Fruit fly (Drosophila melanogaster): ENCODE measurements around the gene Prp31.

The Prp31 gene

dm6 chr3L:15158330-15159114, at the start of gene Prp31, which contains the start of gene Msh6:
Prp31 (plus strand) TSS chr3L:15159100.
Msh6 (minus strand) TSS chr3L:15158562.
- TF ChIP-seq Snoo (tag; optimal IDR thresholded peaks at IDR 0.05) (peak; percentile 44), CG34367 (tag; optimal IDR thresholded peaks at IDR 0.05) (peak; percentile 66), CG15710 (tag; optimal IDR thresholded peaks at IDR 0.05) (peak; percentile 75), Pif1B (GFP tag; optimal IDR thresholded peaks at IDR 0.05) (no peak), Pif1A (GFP tag; optimal IDR thresholded peaks at IDR 0.05) (no peak), EcR (GFP tag; optimal IDR thresholded peaks at IDR 0.05) (no peak), CG17806 (tag; optimal IDR thresholded peaks at IDR 0.05) (peak; percentile 65), D1 (tag; optimal IDR thresholded peaks at IDR 0.05) (no peak), CG8301 (tag; optimal IDR thresholded peaks at IDR 0.05) (peak; percentile 62), CG9948 (tag; optimal IDR thresholded peaks at IDR 0.05) (peak; percentile 75), rn (GFP tag; IDR thresholded peaks at IDR 0.05) (no peak), CG4496 (GFP tag; IDR thresholded peaks at IDR 0.05) (peak; percentile 53; the same call in 2 of the 3 replicates), gl (tag; optimal IDR thresholded peaks at IDR 0.05) (no peak), fd96Ca (GFP tag; IDR thresholded peaks at IDR 0.05) (no peak), CG12605 (GFP tag; IDR thresholded peaks at IDR 0.05) (no peak), CG32121 (GFP tag; IDR thresholded peaks at IDR 0.05) (no peak), CG10348 (GFP tag; IDR thresholded peaks at IDR 0.05) (0 out of 2 replicates have a peak, but pooled peaks have one; percentile 23), CG13204 (GFP tag; optimal IDR thresholded peaks at IDR 0.05) (no peak), CG14655 (GFP tag; optimal IDR thresholded peaks at IDR 0.05) (no peak), CG8159 (tag; optimal IDR thresholded peaks at IDR 0.05) (peak; percentile 76), Ets98B (GFP tag; IDR thresholded peaks at IDR 0.05) (no peak; the same call in 1 of the 2 replicates)

dm6 chr3L:15113257-15113656, 45.6 kb upstream of the Prp31 start, which contains the start of gene CG13458:
CG13458 (plus strand) TSS chr3L:15113557.
- TF ChIP-seq CG4496 (GFP tag; IDR thresholded peaks at IDR 0.05) (0 out of 3 replicates have a peak, but pooled peaks have one; percentile 16), CG12605 (GFP tag; IDR thresholded peaks at IDR 0.05) (no peak)

dm6 chr3L:15116536-15116935, 42.4 kb upstream of the Prp31 start, which contains the start of gene Cep135:
Cep135 (plus strand) TSS chr3L:15116737.
- TF ChIP-seq CG17806 (tag; optimal IDR thresholded peaks at IDR 0.05) (no peak), D1 (tag; optimal IDR thresholded peaks at IDR 0.05) (peak; percentile 35)

dm6 chr3L:15121272-15121671, 37.6 kb upstream of the Prp31 start, which contains the start of gene CG32847:
CG32847 (plus strand) TSS chr3L:15121572.
- TF ChIP-seq Pif1A (GFP tag; optimal IDR thresholded peaks at IDR 0.05) (no peak), Snoo (tag; optimal IDR thresholded peaks at IDR 0.05) (no peak), CG9948 (tag; optimal IDR thresholded peaks at IDR 0.05) (no peak), rn (GFP tag; IDR thresholded peaks at IDR 0.05) (no peak), fd96Ca (GFP tag; IDR thresholded peaks at IDR 0.05) (no peak)

dm6 chr3L:15123736-15124135, 35.2 kb upstream of the Prp31 start:
- TF ChIP-seq Pif1A (GFP tag; optimal IDR thresholded peaks at IDR 0.05) (no peak), D1 (tag; optimal IDR thresholded peaks at IDR 0.05) (no peak), CG14655 (GFP tag; optimal IDR thresholded peaks at IDR 0.05) (no peak), CG13204 (GFP tag; optimal IDR thresholded peaks at IDR 0.05) (peak; percentile 83), gl (tag; optimal IDR thresholded peaks at IDR 0.05) (no peak), CG8301 (tag; optimal IDR thresholded peaks at IDR 0.05) (no peak), CG17806 (tag; optimal IDR thresholded peaks at IDR 0.05) (no peak), EcR (GFP tag; optimal IDR thresholded peaks at IDR 0.05) (peak; percentile 88), CG8159 (tag; optimal IDR thresholded peaks at IDR 0.05) (no peak), CG34367 (tag; optimal IDR thresholded peaks at IDR 0.05) (no peak), CG12605 (GFP tag; IDR thresholded peaks at IDR 0.05) (no peak)

dm6 chr3L:15125077-15125652, 33.7 kb upstream of the Prp31 start, which contains the start of gene CG16959:
CG16959 (minus strand) TSS chr3L:15125321.
- TF ChIP-seq CG13204 (GFP tag; optimal IDR thresholded peaks at IDR 0.05): peak; percentile 74
- no peak for TF ChIP-seq CG15710 (tag; optimal IDR thresholded peaks at IDR 0.05)
- no peak for TF ChIP-seq CG17806 (tag; optimal IDR thresholded peaks at IDR 0.05)
- TF ChIP-seq EcR (GFP tag; optimal IDR thresholded peaks at IDR 0.05): peak; percentile 95

- no peak for TF ChIP-seq fd96Ca (GFP tag; IDR thresholded peaks at IDR 0.05)
- no peak for TF ChIP-seq EcR (GFP tag; optimal IDR thresholded peaks at IDR 0.05)
- peak; percentile 30 for TF ChIP-seq CG9948 (tag; optimal IDR thresholded peaks at IDR 0.05)
- no peak for TF ChIP-seq CG15710 (tag; optimal IDR thresholded peaks at IDR 0.05)
- no peak for TF ChIP-seq CG4496 (GFP tag; IDR thresholded peaks at IDR 0.05)
- peak; percentile 51 for TF ChIP-seq CG8301 (tag; optimal IDR thresholded peaks at IDR 0.05)
- no peak for TF ChIP-seq Pif1A (GFP tag; optimal IDR thresholded peaks at IDR 0.05)
Measured at dm6 chr3L:15125717-15126116, 33.2 kb upstream of the Prp31 start.
